Worm (Caenorhabditis elegans) whole organism, L1 larva: ENCODE measurements around the gene C34D4.10.
A peak's percentile ranks its signal among the peaks of the same experiment; 100 is the strongest.

Source experiments
- F16B12.6 ChIP-seq: fragments of 150-350 bp; optimal IDR thresholded peaks from 2 replicates; lab custom pipeline; 2014; ENCODE audit warnings: missing biosample characterization, missing genetic modification characterization
- alr-1 ChIP-seq: fragments of 200-800 bp; sonication (Bioruptor generic); optimal IDR thresholded peaks from 2 replicates; lab custom pipeline; 2018; ENCODE audit warnings: borderline replicate concordance, mild to moderate bottlenecking, missing genetic modification characterization, missing compliant biosample characterization
- blmp-1 ChIP-seq: fragments of 150-350 bp; optimal IDR thresholded peaks from 2 replicates; lab custom pipeline; 2014; ENCODE audit warnings: missing biosample characterization, missing genetic modification characterization
- ceh-63 ChIP-seq: fragments of 200-800 bp; sonication (Bioruptor generic); optimal IDR thresholded peaks from 2 replicates; lab custom pipeline; 2018; ENCODE audit warnings: mild to moderate bottlenecking, missing genetic modification characterization, missing compliant biosample characterization
- ceh-88 ChIP-seq: fragments of 200-800 bp; sonication (Bioruptor generic); IDR thresholded peaks from 2 replicates; pipeline ENCODE4 v1.3.6; 2022; ENCODE audit warnings: missing genetic modification characterization, missing compliant biosample characterization
- ceh-90 ChIP-seq: sonication (generic microtip); optimal IDR thresholded peaks from 2 replicates; lab custom pipeline; 2016; ENCODE audit warnings: missing genetic modification characterization, missing compliant biosample characterization
- ces-1 ChIP-seq: fragments of 150-350 bp; optimal IDR thresholded peaks from 2 replicates; lab custom pipeline; 2014; ENCODE audit warnings: missing biosample characterization, missing genetic modification reagents, missing genetic modification characterization
- dpl-1 ChIP-seq, 3 experiments: fragments of 150-350 bp in 2 of 3; sonication (generic microtip) in 1 of 3; optimal IDR thresholded peaks; 2 replicates each; lab custom pipeline; 2014 to 2017; ENCODE audit warnings: missing biosample characterization in 3 of 3, missing genetic modification characterization in 3 of 3, missing genetic modification reagents in 3 of 3
- dsc-1 ChIP-seq: sonication (generic microtip); optimal IDR thresholded peaks from 2 replicates; lab custom pipeline; 2016; ENCODE audit warnings: mild to moderate bottlenecking, missing genetic modification characterization, missing compliant biosample characterization
- efl-3 ChIP-seq: fragments of 200-800 bp; sonication (Bioruptor generic); optimal IDR thresholded peaks from 2 replicates; lab custom pipeline; 2018; ENCODE audit warnings: mild to moderate bottlenecking, missing genetic modification characterization, missing compliant biosample characterization
- egl-13 ChIP-seq: sonication (generic microtip); optimal IDR thresholded peaks from 2 replicates; lab custom pipeline; 2016; ENCODE audit warnings: missing genotype, missing genetic modification reagents, missing genetic modification characterization, missing compliant biosample characterization
- elt-2 ChIP-seq: sonication (generic microtip); optimal IDR thresholded peaks from 2 replicates; lab custom pipeline; 2016; ENCODE audit warnings: missing genetic modification characterization, mild to moderate bottlenecking, inconsistent platforms, missing compliant biosample characterization, missing genetic modification reagents
- elt-3 ChIP-seq, 6 experiments: fragments of 150-350 bp in 1 of 6; sonication (generic microtip); optimal IDR thresholded peaks; 2 replicates each; lab custom pipeline; 2017 to 2018; ENCODE audit warnings: missing biosample characterization in 6 of 6, missing genetic modification characterization in 6 of 6, inconsistent platforms in 1 of 6
- ets-5 ChIP-seq: fragments of 200-800 bp; sonication (Bioruptor generic); IDR thresholded peaks from 2 replicates; pipeline ENCODE4 v1.3.6; 2022; ENCODE audit warnings: missing genetic modification characterization, missing compliant biosample characterization
- fkh-4 ChIP-seq: sonication (generic microtip); optimal IDR thresholded peaks from 2 replicates; lab custom pipeline; 2016; ENCODE audit warnings: missing compliant biosample characterization, missing genetic modification characterization, borderline replicate concordance
- fkh-8 ChIP-seq: sonication (generic microtip); optimal IDR thresholded peaks from 2 replicates; lab custom pipeline; 2016; ENCODE audit warnings: mild to moderate bottlenecking, missing genetic modification characterization, missing compliant biosample characterization
- hlh-4 ChIP-seq: sonication (generic microtip); optimal IDR thresholded peaks from 2 replicates; lab custom pipeline; 2016; ENCODE audit warnings: mild to moderate bottlenecking, missing genetic modification characterization, missing compliant biosample characterization
- hpl-2 ChIP-seq: fragments of 150-350 bp; optimal IDR thresholded peaks from 2 replicates; lab custom pipeline; 2014; ENCODE audit warnings: missing biosample characterization, missing genetic modification reagents, missing genetic modification characterization
- isw-1 ChIP-seq: fragments of 200-800 bp; sonication (Bioruptor generic); IDR thresholded peaks from 2 replicates; pipeline ENCODE4 v1.3.6; 2022; ENCODE audit warnings: missing genetic modification characterization, missing compliant biosample characterization
- jun-1 ChIP-seq: fragments of 150-350 bp; optimal IDR thresholded peaks from 2 replicates; lab custom pipeline; 2014; ENCODE audit warnings: missing biosample characterization, missing genetic modification reagents, missing genetic modification characterization
- lin-13 ChIP-seq: fragments of 150-350 bp; optimal IDR thresholded peaks from 2 replicates; lab custom pipeline; 2014; ENCODE audit warnings: missing biosample characterization, missing genetic modification reagents, missing genetic modification characterization
- lin-14 ChIP-seq: fragments of 200-800 bp; sonication (Bioruptor generic); optimal IDR thresholded peaks from 2 replicates; lab custom pipeline; 2018; ENCODE audit warnings: mild to moderate bottlenecking, missing genetic modification characterization, moderate library complexity, missing compliant biosample characterization
- lin-15B ChIP-seq: fragments of 150-350 bp; sonication (generic microtip); optimal IDR thresholded peaks from 3 replicates; lab custom pipeline; 2014; ENCODE audit warnings: missing biosample characterization, missing genetic modification characterization
- lin-35 ChIP-seq, 2 experiments: fragments of 150-350 bp; optimal IDR thresholded peaks; 2 replicates each; lab custom pipeline; 2014; ENCODE audit warnings: missing biosample characterization in 2 of 2, missing genetic modification characterization in 2 of 2, missing genetic modification reagents in 2 of 2
- mab-9 ChIP-seq: fragments of 200-800 bp; sonication (Bioruptor generic); IDR thresholded peaks from 2 replicates; pipeline ENCODE4 v1.3.6; 2022; ENCODE audit warnings: missing genetic modification reagents, missing genetic modification characterization, missing compliant biosample characterization
- mdl-1 ChIP-seq, 2 experiments: fragments of 150-350 bp; optimal IDR thresholded peaks; 2 replicates each; lab custom pipeline; 2014 to 2017; ENCODE audit warnings: missing biosample characterization in 2 of 2, missing genetic modification characterization in 2 of 2, inconsistent platforms in 1 of 2
- mef-2 ChIP-seq: fragments of 150-350 bp; optimal IDR thresholded peaks from 2 replicates; lab custom pipeline; 2014; ENCODE audit warnings: missing biosample characterization, missing genetic modification characterization
- nhr-11 ChIP-seq: fragments of 150-350 bp; optimal IDR thresholded peaks from 2 replicates; lab custom pipeline; 2014; ENCODE audit warnings: missing biosample characterization, missing genetic modification characterization
- nhr-12 ChIP-seq: sonication (generic microtip); optimal IDR thresholded peaks from 2 replicates; lab custom pipeline; 2017; ENCODE audit warnings: missing biosample characterization, missing genetic modification characterization
- nhr-237 ChIP-seq: fragments of 150-350 bp; optimal IDR thresholded peaks from 2 replicates; lab custom pipeline; 2014; ENCODE audit warnings: missing biosample characterization, missing genetic modification characterization
- nhr-28 ChIP-seq: fragments of 150-350 bp; optimal IDR thresholded peaks from 2 replicates; lab custom pipeline; 2014; ENCODE audit warnings: missing biosample characterization, missing genetic modification characterization
- nhr-47 ChIP-seq: sonication (generic microtip); optimal IDR thresholded peaks from 2 replicates; lab custom pipeline; 2016; ENCODE audit warnings: mild to moderate bottlenecking, missing genetic modification characterization, moderate library complexity, missing compliant biosample characterization
- nhr-76 ChIP-seq: sonication (generic microtip); optimal IDR thresholded peaks from 2 replicates; lab custom pipeline; 2017; ENCODE audit warnings: missing biosample characterization, missing genetic modification characterization
- nhr-77 ChIP-seq: fragments of 150-350 bp; optimal IDR thresholded peaks from 2 replicates; lab custom pipeline; 2014; ENCODE audit warnings: missing biosample characterization, missing genetic modification characterization
- nhr-84 ChIP-seq: sonication (generic microtip); optimal IDR thresholded peaks from 2 replicates; lab custom pipeline; 2017; ENCODE audit warnings: missing biosample characterization, missing genetic modification characterization
- nhr-85 ChIP-seq: sonication (generic microtip); peaks from one replicate; lab custom pipeline; 2016; ENCODE audit warnings: missing genetic modification characterization, inconsistent platforms, missing compliant biosample characterization
- nhr-90 ChIP-seq: sonication (generic microtip); optimal IDR thresholded peaks from 2 replicates; lab custom pipeline; 2016; ENCODE audit warnings: mild to moderate bottlenecking, missing genetic modification characterization, missing compliant biosample characterization; ENCODE audit not compliant: poor library complexity
- pag-3 ChIP-seq: sonication (generic microtip); optimal IDR thresholded peaks from 2 replicates; lab custom pipeline; 2017; ENCODE audit warnings: missing genetic modification characterization, mild to moderate bottlenecking, missing compliant biosample characterization, antibody characterized with exemption, borderline replicate concordance; ENCODE audit not compliant: insufficient read depth
- pqm-1 ChIP-seq: sonication (generic microtip); optimal IDR thresholded peaks from 3 replicates; lab custom pipeline; 2017; ENCODE audit warnings: missing biosample characterization, missing genetic modification characterization
- rnt-1 ChIP-seq: sonication (generic microtip); optimal IDR thresholded peaks from 2 replicates; lab custom pipeline; 2016; ENCODE audit warnings: mild to moderate bottlenecking, missing genetic modification characterization, moderate library complexity, missing compliant biosample characterization
- snpc-4 ChIP-seq: fragments of 150-350 bp; optimal IDR thresholded peaks from 2 replicates; lab custom pipeline; 2014; ENCODE audit warnings: missing biosample characterization, missing genetic modification characterization
- snu-23 ChIP-seq: sonication (generic microtip); optimal IDR thresholded peaks from 2 replicates; lab custom pipeline; 2016; ENCODE audit warnings: missing genetic modification characterization, missing compliant biosample characterization
- sox-4 ChIP-seq: sonication (generic microtip); optimal IDR thresholded peaks from 2 replicates; lab custom pipeline; 2016; ENCODE audit warnings: missing genetic modification characterization, missing compliant biosample characterization
- sptf-1 ChIP-seq: fragments of 150-350 bp; optimal IDR thresholded peaks from 2 replicates; lab custom pipeline; 2014; ENCODE audit warnings: missing biosample characterization, missing genetic modification characterization
- tlp-1 ChIP-seq: fragments of 150-350 bp; optimal IDR thresholded peaks from 2 replicates; lab custom pipeline; 2014; ENCODE audit warnings: missing biosample characterization, missing genetic modification characterization
- unc-30 ChIP-seq: sonication (generic microtip); optimal IDR thresholded peaks from 2 replicates; lab custom pipeline; 2017; ENCODE audit warnings: missing biosample characterization, missing genetic modification characterization
- unc-62 ChIP-seq: fragments of 150-350 bp; optimal IDR thresholded peaks from 2 replicates; lab custom pipeline; 2014; ENCODE audit warnings: missing biosample characterization, missing genetic modification reagents, missing genetic modification characterization
- vab-15 ChIP-seq: sonication (generic microtip); optimal IDR thresholded peaks from 2 replicates; lab custom pipeline; 2017; ENCODE audit warnings: missing genotype, mild to moderate bottlenecking, missing genetic modification characterization, missing compliant biosample characterization
- zag-1 ChIP-seq: fragments of 150-350 bp; optimal IDR thresholded peaks from 2 replicates; lab custom pipeline; 2014; ENCODE audit warnings: missing biosample characterization, missing genetic modification characterization
- zip-4 ChIP-seq: fragments of 200-800 bp; sonication (Bioruptor generic); optimal IDR thresholded peaks from 2 replicates; lab custom pipeline; 2018; ENCODE audit warnings: mild to moderate bottlenecking, missing genetic modification characterization, moderate library complexity, missing compliant biosample characterization

Gene C34D4.10

ce11 chrIV:7166553-7166952 is 45.3 kb upstream of the C34D4.10 start, which contains the start of gene C42D4.18 (continued):
- TF ChIP-seq nhr-84 (tag; lab: Kevin White, UChicago), result no peak
- TF ChIP-seq sox-4 (tag; lab: Kevin White, UChicago), result no peak
- TF ChIP-seq fkh-4, result no peak
- TF ChIP-seq alr-1 (tag; lab: Kevin White, UChicago), result no peak
- no peak for TF ChIP-seq ces-1 (GFP tag; lab: Kevin White, UChicago)
- TF ChIP-seq nhr-76 (tag; lab: Kevin White, UChicago), result no peak
- no peak for TF ChIP-seq nhr-11 (tag; lab: Kevin White, UChicago)
- no peak for TF ChIP-seq nhr-28 (tag; lab: Kevin White, UChicago)
- no peak for TF ChIP-seq hpl-2 (GFP tag; lab: Kevin White, UChicago)
- TF ChIP-seq pqm-1 (tag; lab: Kevin White, UChicago), result no peak
- TF ChIP-seq nhr-12 (tag; lab: Kevin White, UChicago), result no peak
- TF ChIP-seq rnt-1 (tag; lab: Kevin White, UChicago), result peak; percentile 38
- TF ChIP-seq mab-9 (GFP tag; lab: Robert Waterston, UW), result no peak
- no peak for TF ChIP-seq ceh-90 (tag; lab: Kevin White, UChicago)
- no peak for TF ChIP-seq jun-1 (tag; lab: Kevin White, UChicago)
- no peak for TF ChIP-seq lin-35 (GFP tag; optimal IDR thresholded peaks at IDR 0.05; lab: Kevin White, UChicago)
- peak; percentile 8 to 27 (median 13) for TF ChIP-seq dpl-1 (GFP tag; optimal IDR thresholded peaks at IDR 0.05; lab: Kevin White, UChicago)
- no peak for TF ChIP-seq nhr-237 (tag; lab: Kevin White, UChicago)
- TF ChIP-seq isw-1 (GFP tag; lab: Robert Waterston, UW), result peak; percentile 24
- TF ChIP-seq unc-30 (tag; lab: Kevin White, UChicago), result no peak
- no peak for TF ChIP-seq elt-2 (tag; lab: Kevin White, UChicago)
- no peak for TF ChIP-seq blmp-1 (tag; lab: Kevin White, UChicago)
- TF ChIP-seq nhr-85 (tag; lab: Kevin White, UChicago), result peak; percentile 44
- no peak for TF ChIP-seq nhr-77 (tag; lab: Kevin White, UChicago)
- TF ChIP-seq lin-13 (GFP tag; lab: Kevin White, UChicago), result no peak
- TF ChIP-seq unc-62 (GFP tag; lab: Kevin White, UChicago), result no peak
- TF ChIP-seq vab-15 (tag; lab: Kevin White, UChicago), result no peak
- peak; percentile 16 for TF ChIP-seq F16B12.6 (tag; lab: Kevin White, UChicago)
- no peak for TF ChIP-seq lin-14 (GFP tag; lab: Kevin White, UChicago)
- TF ChIP-seq nhr-90 (tag; lab: Kevin White, UChicago), result no peak
- peak in 1 of 2 experiments; percentile 29 for TF ChIP-seq mdl-1 (tag; optimal IDR thresholded peaks at IDR 0.05; lab: Kevin White, UChicago)
- no peak for TF ChIP-seq zip-4 (GFP tag; lab: Kevin White, UChicago)
- no peak for TF ChIP-seq zag-1
- no peak for TF ChIP-seq hlh-4 (tag; lab: Kevin White, UChicago)
- TF ChIP-seq lin-15B (tag; lab: Kevin White, UChicago), result no peak
- no peak for TF ChIP-seq snpc-4
- peak; percentile 42 for TF ChIP-seq dsc-1 (tag; lab: Kevin White, UChicago)
- no peak for TF ChIP-seq ceh-88 (GFP tag; lab: Robert Waterston, UW)
- no peak for TF ChIP-seq sptf-1 (tag; lab: Kevin White, UChicago)
- no peak for TF ChIP-seq efl-3 (GFP tag; lab: Kevin White, UChicago)

ce11 chrIV:7165723-7166122 is 44.5 kb upstream of the C34D4.10 start, which contains the start of gene rpc-1:
TSS of gene rpc-1 (minus strand) at chrIV:7165748.
- TF ChIP-seq pqm-1 (tag; lab: Kevin White, UChicago) (no peak), ceh-63 (no peak), nhr-47 (tag; lab: Kevin White, UChicago) (peak; percentile 46), ets-5 (GFP tag; lab: Robert Waterston, UW) (no peak), pag-3 (tag; lab: Kevin White, UChicago) (no peak), snpc-4 (no peak), fkh-8 (tag; lab: Kevin White, UChicago) (no peak), alr-1 (tag; lab: Kevin White, UChicago) (no peak), unc-62 (GFP tag; lab: Kevin White, UChicago) (no peak), nhr-84 (tag; lab: Kevin White, UChicago) (no peak), unc-30 (tag; lab: Kevin White, UChicago) (no peak), snu-23 (peak; percentile 30), egl-13 (tag; lab: Kevin White, UChicago) (no peak), mef-2 (tag; lab: Kevin White, UChicago) (no peak), tlp-1 (tag; lab: Kevin White, UChicago) (no peak), ceh-90 (tag; lab: Kevin White, UChicago) (no peak), elt-3 (tag; optimal IDR thresholded peaks at IDR 0.05; lab: Kevin White, UChicago) (peak in 1 of 6 experiments; percentile 3), nhr-90 (tag; lab: Kevin White, UChicago) (peak; percentile 5), mab-9 (GFP tag; lab: Robert Waterston, UW) (no peak), lin-35 (GFP tag; optimal IDR thresholded peaks at IDR 0.05; lab: Kevin White, UChicago) (peak; percentile 47 to 90), nhr-77 (tag; lab: Kevin White, UChicago) (no peak)
